Fruit fly (Drosophila melanogaster) whole organism: ENCODE measurements around the gene sit.

Source experiments
- CG8478 ChIP-seq: fragments of >200 bp; optimal IDR thresholded peaks from 2 replicates; lab custom pipeline; 2018; ENCODE audit warnings: inconsistent platforms
- pan ChIP-seq: fragments of >200 bp; optimal IDR thresholded peaks from 2 replicates; lab custom pipeline; 2017
- psq ChIP-seq: fragments of >200 bp; optimal IDR thresholded peaks from 2 replicates; lab custom pipeline; 2017
- usp ChIP-seq: fragments of >200 bp; optimal IDR thresholded peaks from 2 replicates; lab custom pipeline; 2017; ENCODE audit warnings: missing biosample characterization, missing genetic modification characterization, mixed read lengths

dm6 chr3R:22584582-22584981, 22.2 kb upstream of the sit start, which contains the start of the genes CG33107 and CG6937:
- TF ChIP-seq CG8478 (lab: Kevin White, UChicago) (no peak), psq (lab: Kevin White, UChicago) (no peak), pan (lab: Kevin White, UChicago) (no peak), usp (GFP tag; lab: Kevin White, UChicago) (no peak)
